Worm (Caenorhabditis elegans) whole organism, mixed stage, embryonic: Measurements from ENCODE around the gene dach-1.

Source experiments
- ces-1 ChIP-seq: fragments of 150-350 bp; optimal IDR thresholded peaks from 2 replicates; lab custom pipeline; 2014; ENCODE audit warnings: missing biosample characterization, missing genetic modification reagents, missing genetic modification characterization
- ham-2 ChIP-seq: fragments of 200-800 bp; sonication (Bioruptor generic); optimal IDR thresholded peaks from 2 replicates; lab custom pipeline; 2018; ENCODE audit warnings: mild to moderate bottlenecking, missing genetic modification characterization, missing compliant biosample characterization
- lin-13 ChIP-seq: fragments of 150-350 bp; optimal IDR thresholded peaks from 2 replicates; lab custom pipeline; 2014; ENCODE audit warnings: missing biosample characterization, missing genetic modification characterization
- lsy-2 ChIP-seq: fragments of 150-350 bp; optimal IDR thresholded peaks from 2 replicates; lab custom pipeline; 2014; ENCODE audit warnings: missing biosample characterization, missing genetic modification characterization
- mep-1 ChIP-seq: fragments of 150-350 bp; optimal IDR thresholded peaks from 2 replicates; lab custom pipeline; 2017; ENCODE audit warnings: missing biosample characterization, missing genetic modification reagents, missing genetic modification characterization, inconsistent platforms
- nhr-12 ChIP-seq: fragments of 150-350 bp; optimal IDR thresholded peaks from 2 replicates; lab custom pipeline; 2014; ENCODE audit warnings: missing biosample characterization, missing genetic modification characterization
- nhr-237 ChIP-seq: fragments of 150-350 bp; optimal IDR thresholded peaks from 2 replicates; lab custom pipeline; 2014; ENCODE audit warnings: missing biosample characterization, missing genetic modification characterization
- nhr-28 ChIP-seq: fragments of 150-350 bp; optimal IDR thresholded peaks from 2 replicates; lab custom pipeline; 2014; ENCODE audit warnings: missing biosample characterization, missing genetic modification characterization
- nhr-76 ChIP-seq: sonication (generic microtip); optimal IDR thresholded peaks from 2 replicates; lab custom pipeline; 2017; ENCODE audit warnings: missing biosample characterization, missing genetic modification characterization
- snpc-4 ChIP-seq: fragments of 150-350 bp; optimal IDR thresholded peaks from 2 replicates; lab custom pipeline; 2014; ENCODE audit warnings: missing biosample characterization, missing genetic modification characterization
- unc-39 ChIP-seq: fragments of 150-350 bp; optimal IDR thresholded peaks from 2 replicates; lab custom pipeline; 2014; ENCODE audit warnings: missing biosample characterization, missing genetic modification characterization
- unc-62 ChIP-seq: fragments of 150-350 bp; optimal IDR thresholded peaks from 2 replicates; lab custom pipeline; 2014; ENCODE audit warnings: missing biosample characterization, missing genetic modification reagents, missing genetic modification characterization

- no peak for TF ChIP-seq ces-1 (GFP tag; lab: Kevin White, UChicago)
- no peak for TF ChIP-seq snpc-4 (tag; lab: Kevin White, UChicago)
- no peak for TF ChIP-seq lin-13 (tag; lab: Kevin White, UChicago)
- no peak for TF ChIP-seq nhr-76 (tag; lab: Kevin White, UChicago)
- TF ChIP-seq ham-2 (GFP tag; lab: Kevin White, UChicago), result no peak
- TF ChIP-seq unc-62 (GFP tag; lab: Kevin White, UChicago), result no peak
- no peak for TF ChIP-seq lsy-2 (tag; lab: Kevin White, UChicago)
- TF ChIP-seq nhr-28 (tag; lab: Kevin White, UChicago), result no peak
- TF ChIP-seq nhr-237 (tag; lab: Kevin White, UChicago), result no peak
- TF ChIP-seq mep-1 (tag; lab: Kevin White, UChicago), result no peak
- no peak for TF ChIP-seq nhr-12 (tag; lab: Kevin White, UChicago)
- no peak for TF ChIP-seq unc-39 (tag; lab: Kevin White, UChicago)
Measured at ce11 chrV:3945053-3945452, 4.8 kb upstream of the dach-1 start, which contains the start of gene cyp-35B3.
